Worm (Caenorhabditis elegans) whole organism, L1 larva: ENCODE measurements around the gene F16G10.10.

ENCODE experiments used
- Y116A8C.19 ChIP-seq: sonication (generic microtip); optimal IDR thresholded peaks from 2 replicates; lab custom pipeline; 2016; ENCODE audit warnings: missing compliant biosample characterization, missing genetic modification characterization, borderline replicate concordance
- ceh-82 ChIP-seq, 3 experiments: fragments of 150-350 bp in 1 of 3; sonication (generic microtip) in 2 of 3; optimal IDR thresholded peaks; 2 replicates each; lab custom pipeline; 2014 to 2017; ENCODE audit warnings: missing biosample characterization in 3 of 3, missing genetic modification characterization in 3 of 3
- dpl-1 ChIP-seq, 3 experiments: fragments of 150-350 bp in 2 of 3; sonication (generic microtip) in 1 of 3; optimal IDR thresholded peaks; 2 replicates each; lab custom pipeline; 2014 to 2017; ENCODE audit warnings: missing biosample characterization in 3 of 3, missing genetic modification characterization in 3 of 3, missing genetic modification reagents in 3 of 3
- egl-27 ChIP-seq, 2 experiments: fragments of 150-350 bp in 1 of 2; sonication (generic microtip); optimal IDR thresholded peaks; 3 replicates each; lab custom pipeline; 2017 to 2018; ENCODE audit warnings: missing biosample characterization in 2 of 2, missing genetic modification characterization in 2 of 2, missing genetic modification reagents in 2 of 2
- isw-1 ChIP-seq: fragments of 200-800 bp; sonication (Bioruptor generic); IDR thresholded peaks from 2 replicates; pipeline ENCODE4 v1.3.6; 2022; ENCODE audit warnings: missing genetic modification characterization, missing compliant biosample characterization
- lsy-2 ChIP-seq, 2 experiments: fragments of 150-350 bp; optimal IDR thresholded peaks; 2 replicates each; lab custom pipeline; 2014; ENCODE audit warnings: missing biosample characterization in 2 of 2, missing genetic modification characterization in 2 of 2
- nhr-11 ChIP-seq: fragments of 150-350 bp; optimal IDR thresholded peaks from 2 replicates; lab custom pipeline; 2014; ENCODE audit warnings: missing biosample characterization, missing genetic modification characterization
- nhr-20 ChIP-seq: sonication (generic microtip); optimal IDR thresholded peaks from 2 replicates; lab custom pipeline; 2016; ENCODE audit warnings: mild to moderate bottlenecking, missing genetic modification characterization, missing compliant biosample characterization
- pag-3 ChIP-seq: sonication (generic microtip); optimal IDR thresholded peaks from 2 replicates; lab custom pipeline; 2017; ENCODE audit warnings: missing genetic modification characterization, mild to moderate bottlenecking, missing compliant biosample characterization, antibody characterized with exemption, borderline replicate concordance; ENCODE audit not compliant: insufficient read depth
- rnt-1 ChIP-seq: sonication (generic microtip); optimal IDR thresholded peaks from 2 replicates; lab custom pipeline; 2016; ENCODE audit warnings: mild to moderate bottlenecking, missing genetic modification characterization, moderate library complexity, missing compliant biosample characterization
- unc-62 ChIP-seq: fragments of 150-350 bp; optimal IDR thresholded peaks from 2 replicates; lab custom pipeline; 2014; ENCODE audit warnings: missing biosample characterization, missing genetic modification reagents, missing genetic modification characterization
- unc-86 ChIP-seq: sonication (generic microtip); optimal IDR thresholded peaks from 2 replicates; lab custom pipeline; 2016; ENCODE audit warnings: missing genetic modification characterization, missing compliant biosample characterization

ce11 chrII:2346672-2347071 is 44.1 kb downstream of the F16G10.10 start, which contains the start of gene F43C11.4:
- TF ChIP-seq ceh-82 (tag; optimal IDR thresholded peaks at IDR 0.05; lab: Kevin White, UChicago) (no peak), lsy-2 (tag; optimal IDR thresholded peaks at IDR 0.05; lab: Kevin White, UChicago) (no peak), dpl-1 (GFP tag; optimal IDR thresholded peaks at IDR 0.05; lab: Kevin White, UChicago) (no peak), egl-27 (tag; optimal IDR thresholded peaks at IDR 0.05; lab: Kevin White, UChicago) (no peak), pag-3 (tag; lab: Kevin White, UChicago) (no peak), nhr-20 (tag; lab: Kevin White, UChicago) (no peak), isw-1 (no peak), unc-86 (tag; lab: Kevin White, UChicago) (no peak), unc-62 (GFP tag; lab: Kevin White, UChicago) (no peak), nhr-11 (no peak), rnt-1 (tag; lab: Kevin White, UChicago) (no peak), Y116A8C.19 (tag; lab: Kevin White, UChicago) (no peak)
